Worm (Caenorhabditis elegans) whole organism, young adult: ENCODE results near the gene ser-2.

ENCODE experiments used
- attf-5 ChIP-seq: fragments of 200-800 bp; sonication (Bioruptor generic); optimal IDR thresholded peaks from 2 replicates; lab custom pipeline; 2018; ENCODE audit warnings: mild to moderate bottlenecking, missing genetic modification characterization, missing compliant biosample characterization
- dox-1 ChIP-seq: fragments of 200-800 bp; sonication (Bioruptor generic); IDR thresholded peaks from 2 replicates; pipeline ENCODE4 v1.3.6; 2022; ENCODE audit warnings: missing genetic modification reagents, missing genetic modification characterization, missing compliant biosample characterization
- dpl-1 ChIP-seq: fragments of 150-350 bp; optimal IDR thresholded peaks from 2 replicates; lab custom pipeline; 2014; ENCODE audit warnings: missing biosample characterization, missing genetic modification reagents, missing genetic modification characterization
- hlh-12 ChIP-seq: sonication (generic microtip); optimal IDR thresholded peaks from 2 replicates; lab custom pipeline; 2016; ENCODE audit warnings: missing genetic modification characterization, missing compliant biosample characterization
- lin-26 ChIP-seq: fragments of 200-800 bp; sonication (Bioruptor generic); IDR thresholded peaks from 2 replicates; pipeline ENCODE4 v1.3.6; 2022; ENCODE audit warnings: missing genetic modification reagents, missing genetic modification characterization, missing compliant biosample characterization
- repo-1 ChIP-seq: sonication (generic microtip); optimal IDR thresholded peaks from 2 replicates; lab custom pipeline; 2017; ENCODE audit warnings: mild to moderate bottlenecking, missing genetic modification characterization, missing compliant biosample characterization
- snpc-1.1 ChIP-seq: sonication (generic microtip); optimal IDR thresholded peaks from 2 replicates; lab custom pipeline; 2017; ENCODE audit warnings: missing genetic modification characterization, mild to moderate bottlenecking, missing compliant biosample characterization, antibody characterized with exemption, moderate library complexity, missing genotype, missing genetic modification reagents; ENCODE audit not compliant: insufficient read depth
- zim-3 ChIP-seq: sonication (generic microtip); optimal IDR thresholded peaks from 2 replicates; lab custom pipeline; 2017; ENCODE audit warnings: mild to moderate bottlenecking, missing genetic modification characterization, moderate library complexity, missing compliant biosample characterization

- TF ChIP-seq snpc-1.1 (no peak), dox-1 (GFP tag; lab: Robert Waterston, UW) (no peak), zim-3 (tag; lab: Kevin White, UChicago) (no peak), repo-1 (no peak), dpl-1 (GFP tag; lab: Kevin White, UChicago) (no peak), attf-5 (GFP tag; lab: Kevin White, UChicago) (no peak), lin-26 (GFP tag; lab: Robert Waterston, UW) (no peak), hlh-12 (tag; lab: Kevin White, UChicago) (no peak)
These were observed 18.5 kb upstream of the ser-2 start for ce11 chrX:15321217-15321616.
